Worm (Caenorhabditis elegans) whole organism, L1 larva: ENCODE results near the gene rhgf-2.

Experiments used
- C04F5.9 ChIP-seq: sonication (generic microtip); optimal IDR thresholded peaks from 2 replicates; lab custom pipeline; 2016; ENCODE audit warnings: missing genetic modification characterization, missing compliant biosample characterization
- C16A3.4 ChIP-seq: fragments of 150-350 bp; optimal IDR thresholded peaks from 2 replicates; lab custom pipeline; 2014; ENCODE audit warnings: missing biosample characterization, missing genetic modification characterization
- Y116A8C.19 ChIP-seq: sonication (generic microtip); optimal IDR thresholded peaks from 2 replicates; lab custom pipeline; 2016; ENCODE audit warnings: missing compliant biosample characterization, missing genetic modification characterization, borderline replicate concordance
- alr-1 ChIP-seq: fragments of 200-800 bp; sonication (Bioruptor generic); optimal IDR thresholded peaks from 2 replicates; lab custom pipeline; 2018; ENCODE audit warnings: borderline replicate concordance, mild to moderate bottlenecking, missing genetic modification characterization, missing compliant biosample characterization
- aly-2 ChIP-seq: fragments of 150-350 bp; optimal IDR thresholded peaks from 2 replicates; lab custom pipeline; 2014; ENCODE audit warnings: missing biosample characterization, missing genetic modification characterization
- ceh-63 ChIP-seq: fragments of 200-800 bp; sonication (Bioruptor generic); optimal IDR thresholded peaks from 2 replicates; lab custom pipeline; 2018; ENCODE audit warnings: mild to moderate bottlenecking, missing genetic modification characterization, missing compliant biosample characterization
- ces-1 ChIP-seq: fragments of 150-350 bp; optimal IDR thresholded peaks from 2 replicates; lab custom pipeline; 2014; ENCODE audit warnings: missing biosample characterization, missing genetic modification reagents, missing genetic modification characterization
- dpl-1 ChIP-seq, 3 experiments: fragments of 150-350 bp in 2 of 3; sonication (generic microtip) in 1 of 3; optimal IDR thresholded peaks; 2 replicates each; lab custom pipeline; 2014 to 2017; ENCODE audit warnings: missing biosample characterization in 3 of 3, missing genetic modification characterization in 3 of 3, missing genetic modification reagents in 3 of 3
- efl-1 ChIP-seq, 4 experiments: fragments of 150-350 bp; optimal IDR thresholded peaks in 3 of 4; peaks in 1 of 4; 1 replicate in 1 of 4; 2 replicates in 3 of 4; lab custom pipeline; 2014; ENCODE audit warnings: missing biosample characterization in 2 of 4, missing genetic modification characterization in 2 of 4, missing genetic modification reagents in 2 of 4
- efl-3 ChIP-seq: fragments of 200-800 bp; sonication (Bioruptor generic); optimal IDR thresholded peaks from 2 replicates; lab custom pipeline; 2018; ENCODE audit warnings: mild to moderate bottlenecking, missing genetic modification characterization, missing compliant biosample characterization
- egl-27 ChIP-seq, 2 experiments: fragments of 150-350 bp in 1 of 2; sonication (generic microtip); optimal IDR thresholded peaks; 3 replicates each; lab custom pipeline; 2017 to 2018; ENCODE audit warnings: missing biosample characterization in 2 of 2, missing genetic modification characterization in 2 of 2, missing genetic modification reagents in 2 of 2
- elt-2 ChIP-seq: sonication (generic microtip); optimal IDR thresholded peaks from 2 replicates; lab custom pipeline; 2016; ENCODE audit warnings: missing genetic modification characterization, mild to moderate bottlenecking, inconsistent platforms, missing compliant biosample characterization, missing genetic modification reagents
- fkh-10 ChIP-seq: sonication (generic microtip); optimal IDR thresholded peaks from 2 replicates; lab custom pipeline; 2017; ENCODE audit warnings: missing biosample characterization, missing genetic modification reagents, missing genetic modification characterization
- fkh-8 ChIP-seq: sonication (generic microtip); optimal IDR thresholded peaks from 2 replicates; lab custom pipeline; 2016; ENCODE audit warnings: mild to moderate bottlenecking, missing genetic modification characterization, missing compliant biosample characterization
- hlh-4 ChIP-seq: sonication (generic microtip); optimal IDR thresholded peaks from 2 replicates; lab custom pipeline; 2016; ENCODE audit warnings: mild to moderate bottlenecking, missing genetic modification characterization, missing compliant biosample characterization
- hpl-2 ChIP-seq: fragments of 150-350 bp; optimal IDR thresholded peaks from 2 replicates; lab custom pipeline; 2014; ENCODE audit warnings: missing biosample characterization, missing genetic modification reagents, missing genetic modification characterization
- irx-1 ChIP-seq: sonication (generic microtip); optimal IDR thresholded peaks from 2 replicates; lab custom pipeline; 2016; ENCODE audit warnings: missing genetic modification characterization, missing compliant biosample characterization
- isw-1 ChIP-seq: fragments of 200-800 bp; sonication (Bioruptor generic); IDR thresholded peaks from 2 replicates; pipeline ENCODE4 v1.3.6; 2022; ENCODE audit warnings: missing genetic modification characterization, missing compliant biosample characterization
- jun-1 ChIP-seq: fragments of 150-350 bp; optimal IDR thresholded peaks from 2 replicates; lab custom pipeline; 2014; ENCODE audit warnings: missing biosample characterization, missing genetic modification reagents, missing genetic modification characterization
- lin-14 ChIP-seq: fragments of 200-800 bp; sonication (Bioruptor generic); optimal IDR thresholded peaks from 2 replicates; lab custom pipeline; 2018; ENCODE audit warnings: mild to moderate bottlenecking, missing genetic modification characterization, moderate library complexity, missing compliant biosample characterization
- lsy-2 ChIP-seq, 2 experiments: fragments of 150-350 bp; optimal IDR thresholded peaks; 2 replicates each; lab custom pipeline; 2014; ENCODE audit warnings: missing biosample characterization in 2 of 2, missing genetic modification characterization in 2 of 2
- mdl-1 ChIP-seq, 2 experiments: fragments of 150-350 bp; optimal IDR thresholded peaks; 2 replicates each; lab custom pipeline; 2014 to 2017; ENCODE audit warnings: missing biosample characterization in 2 of 2, missing genetic modification characterization in 2 of 2, inconsistent platforms in 1 of 2
- mef-2 ChIP-seq: fragments of 150-350 bp; optimal IDR thresholded peaks from 2 replicates; lab custom pipeline; 2014; ENCODE audit warnings: missing biosample characterization, missing genetic modification characterization
- mep-1 ChIP-seq: fragments of 150-350 bp; optimal IDR thresholded peaks from 2 replicates; lab custom pipeline; 2014; ENCODE audit warnings: missing biosample characterization, missing genetic modification characterization
- nhr-11 ChIP-seq: fragments of 150-350 bp; optimal IDR thresholded peaks from 2 replicates; lab custom pipeline; 2014; ENCODE audit warnings: missing biosample characterization, missing genetic modification characterization
- nhr-12 ChIP-seq: sonication (generic microtip); optimal IDR thresholded peaks from 2 replicates; lab custom pipeline; 2017; ENCODE audit warnings: missing biosample characterization, missing genetic modification characterization
- nhr-19 ChIP-seq: fragments of 200-800 bp; sonication (Bioruptor generic); conservative IDR thresholded peaks from 2 replicates; pipeline ENCODE4 v1.3.6; 2022; ENCODE audit warnings: missing genetic modification characterization, missing compliant biosample characterization
- nhr-20 ChIP-seq: sonication (generic microtip); optimal IDR thresholded peaks from 2 replicates; lab custom pipeline; 2016; ENCODE audit warnings: mild to moderate bottlenecking, missing genetic modification characterization, missing compliant biosample characterization
- nhr-28 ChIP-seq: fragments of 150-350 bp; optimal IDR thresholded peaks from 2 replicates; lab custom pipeline; 2014; ENCODE audit warnings: missing biosample characterization, missing genetic modification characterization
- nhr-47 ChIP-seq: sonication (generic microtip); optimal IDR thresholded peaks from 2 replicates; lab custom pipeline; 2016; ENCODE audit warnings: mild to moderate bottlenecking, missing genetic modification characterization, moderate library complexity, missing compliant biosample characterization
- nhr-71 ChIP-seq: sonication (generic microtip); optimal IDR thresholded peaks from 2 replicates; lab custom pipeline; 2016; ENCODE audit warnings: mild to moderate bottlenecking, missing genetic modification characterization, moderate library complexity, missing compliant biosample characterization
- nhr-85 ChIP-seq: sonication (generic microtip); peaks from one replicate; lab custom pipeline; 2016; ENCODE audit warnings: missing genetic modification characterization, inconsistent platforms, missing compliant biosample characterization
- pqm-1 ChIP-seq: sonication (generic microtip); optimal IDR thresholded peaks from 3 replicates; lab custom pipeline; 2017; ENCODE audit warnings: missing biosample characterization, missing genetic modification characterization
- rnt-1 ChIP-seq: sonication (generic microtip); optimal IDR thresholded peaks from 2 replicates; lab custom pipeline; 2016; ENCODE audit warnings: mild to moderate bottlenecking, missing genetic modification characterization, moderate library complexity, missing compliant biosample characterization
- snpc-4 ChIP-seq: fragments of 150-350 bp; optimal IDR thresholded peaks from 2 replicates; lab custom pipeline; 2014; ENCODE audit warnings: missing biosample characterization, missing genetic modification characterization
- snu-23 ChIP-seq: sonication (generic microtip); optimal IDR thresholded peaks from 2 replicates; lab custom pipeline; 2016; ENCODE audit warnings: missing genetic modification characterization, missing compliant biosample characterization
- sox-4 ChIP-seq: sonication (generic microtip); optimal IDR thresholded peaks from 2 replicates; lab custom pipeline; 2016; ENCODE audit warnings: missing genetic modification characterization, missing compliant biosample characterization
- sptf-1 ChIP-seq: fragments of 150-350 bp; optimal IDR thresholded peaks from 2 replicates; lab custom pipeline; 2014; ENCODE audit warnings: missing biosample characterization, missing genetic modification characterization
- swsn-7 ChIP-seq: sonication (generic microtip); optimal IDR thresholded peaks from 2 replicates; lab custom pipeline; 2016; ENCODE audit warnings: missing genetic modification characterization, missing compliant biosample characterization
- tbx-2 ChIP-seq: sonication (generic microtip); optimal IDR thresholded peaks from 2 replicates; lab custom pipeline; 2016; ENCODE audit warnings: missing genetic modification characterization, missing compliant biosample characterization
- unc-30 ChIP-seq: sonication (generic microtip); optimal IDR thresholded peaks from 2 replicates; lab custom pipeline; 2017; ENCODE audit warnings: missing biosample characterization, missing genetic modification characterization
- unc-86 ChIP-seq: sonication (generic microtip); optimal IDR thresholded peaks from 2 replicates; lab custom pipeline; 2016; ENCODE audit warnings: missing genetic modification characterization, missing compliant biosample characterization
- unc-98 ChIP-seq: fragments of 200-800 bp; sonication (Bioruptor generic); IDR thresholded peaks from 2 replicates; pipeline ENCODE4 v1.3.6; 2022; ENCODE audit warnings: missing genetic modification characterization, missing compliant biosample characterization
- zag-1 ChIP-seq: fragments of 150-350 bp; optimal IDR thresholded peaks from 2 replicates; lab custom pipeline; 2014; ENCODE audit warnings: missing biosample characterization, missing genetic modification characterization
- ztf-4 ChIP-seq: fragments of 150-350 bp; optimal IDR thresholded peaks from 2 replicates; lab custom pipeline; 2014; ENCODE audit warnings: missing biosample characterization, missing genetic modification characterization

Gene rhgf-2

DNA sequence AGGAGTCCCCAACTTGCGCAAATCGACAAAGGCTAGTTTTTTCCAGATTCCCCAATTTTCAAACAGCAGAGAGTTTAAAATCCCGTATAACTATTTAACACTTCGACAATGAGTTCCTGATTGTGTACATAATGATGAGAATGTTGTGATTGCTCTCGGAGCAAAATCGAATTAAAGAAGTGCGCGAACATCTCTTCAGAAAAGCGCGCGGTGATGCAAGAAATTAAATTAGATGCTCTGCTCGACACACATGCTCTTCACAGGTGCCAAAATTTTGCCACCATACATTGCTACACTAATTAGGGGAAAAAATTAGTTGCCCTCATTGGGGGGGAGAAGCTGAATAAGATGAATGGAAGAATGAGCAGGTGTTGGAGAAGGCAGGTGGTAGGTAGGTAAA lies 28.9 kb downstream of the rhgf-2 start:
- TF ChIP-seq nhr-47 (tag; lab: Kevin White, UChicago): no peak
- no peak for TF ChIP-seq nhr-20 (tag; lab: Kevin White, UChicago)
- no peak for TF ChIP-seq nhr-12 (tag; lab: Kevin White, UChicago)

DNA sequence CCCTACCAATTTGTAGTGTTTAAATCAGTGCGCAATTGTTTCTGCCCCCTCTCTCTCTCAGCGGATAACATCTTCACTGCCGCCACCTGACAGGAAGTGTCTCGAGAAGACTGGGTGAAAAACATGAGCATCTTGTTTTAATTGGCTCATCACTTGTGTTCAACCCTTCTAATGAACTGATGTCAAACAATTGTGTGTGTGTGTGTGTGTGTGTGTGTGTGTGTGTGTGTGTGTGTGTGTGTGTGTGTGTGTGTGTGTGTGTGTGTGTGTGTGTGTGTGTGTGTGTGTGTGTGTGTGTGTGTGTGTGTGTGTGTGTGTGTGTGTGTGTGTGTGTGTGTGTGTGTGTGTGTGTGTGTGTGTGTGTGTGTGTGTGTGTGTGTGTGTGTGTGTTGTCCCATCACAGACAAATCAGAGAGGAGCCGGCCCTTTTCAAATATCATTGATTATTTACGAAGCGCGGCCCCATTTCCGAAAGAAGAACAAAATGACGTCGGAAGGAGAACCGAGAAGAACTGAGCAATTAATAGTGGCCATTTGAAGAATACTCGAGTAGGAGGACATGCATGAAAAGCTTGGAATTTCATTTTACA lies 29.6 kb downstream of the rhgf-2 start:
- TF ChIP-seq unc-86 (tag; lab: Kevin White, UChicago): peak; percentile 29
- TF ChIP-seq lin-14 (GFP tag; lab: Kevin White, UChicago): peak; percentile 28

ce11 chrII:4133332-4133731 lies 32.7 kb downstream of the rhgf-2 start:
- TF ChIP-seq lin-14 (GFP tag; lab: Kevin White, UChicago) (peak; percentile 74), jun-1 (tag; lab: Kevin White, UChicago) (no peak), swsn-7 (no peak), fkh-10 (GFP tag; lab: Kevin White, UChicago) (peak; percentile 98), nhr-71 (tag; lab: Kevin White, UChicago) (peak; percentile 9), irx-1 (tag; lab: Kevin White, UChicago) (peak; percentile 31), nhr-47 (tag; lab: Kevin White, UChicago) (peak; percentile 4)
- TF ChIP-seq, all 84 proteins: peak for 5

DNA sequence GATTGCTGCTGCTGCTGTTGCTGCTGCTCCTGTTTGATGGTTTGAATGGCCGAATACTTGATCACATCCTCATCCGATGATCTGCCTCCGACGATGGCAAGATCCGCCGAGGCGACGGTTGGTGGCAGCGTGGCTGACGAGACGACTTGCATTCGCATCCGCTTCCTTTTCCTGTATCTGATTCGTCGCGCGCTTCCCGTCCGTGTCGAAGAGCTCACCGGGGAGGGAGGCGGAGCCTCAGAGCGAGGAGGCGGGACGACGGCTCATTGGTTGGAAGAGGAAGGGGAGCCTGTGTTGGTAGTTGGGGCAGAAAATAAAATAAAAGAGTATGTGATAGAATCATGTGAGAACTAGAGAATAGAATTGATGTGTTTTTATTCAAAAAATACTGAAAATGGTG lies 34.1 kb downstream of the rhgf-2 start:
- TF ChIP-seq nhr-28: no peak
- TF ChIP-seq sptf-1 (tag; lab: Kevin White, UChicago): no peak
- no peak for TF ChIP-seq sox-4 (tag; lab: Kevin White, UChicago)
- TF ChIP-seq nhr-12 (tag; lab: Kevin White, UChicago): no peak
- TF ChIP-seq zag-1 (tag; lab: Kevin White, UChicago): no peak
- no peak for TF ChIP-seq nhr-85 (tag; lab: Kevin White, UChicago)
- TF ChIP-seq mep-1 (tag; lab: Kevin White, UChicago): no peak
- no peak for TF ChIP-seq snpc-4 (tag; lab: Kevin White, UChicago)
- no peak for TF ChIP-seq efl-1 (optimal IDR thresholded peaks at IDR 0.05; lab: Kevin White, UChicago)
- TF ChIP-seq efl-1 (GFP tag; optimal IDR thresholded peaks at IDR 0.05 in 1 of 2; lab: Kevin White, UChicago): no peak
- TF ChIP-seq nhr-11 (tag; lab: Kevin White, UChicago): no peak
- TF ChIP-seq ces-1 (GFP tag; lab: Kevin White, UChicago): no peak
- TF ChIP-seq rnt-1 (tag; lab: Kevin White, UChicago): no peak
- TF ChIP-seq fkh-10 (GFP tag; lab: Kevin White, UChicago): peak; percentile 32
- TF ChIP-seq fkh-8: peak; percentile 47
- no peak for TF ChIP-seq lsy-2 (tag; optimal IDR thresholded peaks at IDR 0.05; lab: Kevin White, UChicago)
- no peak for TF ChIP-seq elt-2 (tag; lab: Kevin White, UChicago)
- no peak for TF ChIP-seq isw-1 (GFP tag; lab: Robert Waterston, UW)
- no peak for TF ChIP-seq hlh-4 (tag; lab: Kevin White, UChicago)
- TF ChIP-seq nhr-71 (tag; lab: Kevin White, UChicago): no peak
- no peak for TF ChIP-seq alr-1
- TF ChIP-seq nhr-19 (GFP tag; lab: Robert Waterston, UW): no peak
- no peak for TF ChIP-seq Y116A8C.19
- TF ChIP-seq unc-86 (tag; lab: Kevin White, UChicago): peak; percentile 60
- peak; percentile 16 for TF ChIP-seq nhr-47 (tag; lab: Kevin White, UChicago)
- TF ChIP-seq unc-30 (tag; lab: Kevin White, UChicago): no peak
- no peak for TF ChIP-seq egl-27 (tag; optimal IDR thresholded peaks at IDR 0.05; lab: Kevin White, UChicago)
- no peak for TF ChIP-seq ztf-4 (tag; lab: Kevin White, UChicago)
- TF ChIP-seq C16A3.4 (tag; lab: Kevin White, UChicago): no peak
- no peak for TF ChIP-seq mdl-1 (tag; optimal IDR thresholded peaks at IDR 0.05; lab: Kevin White, UChicago)
- TF ChIP-seq efl-3 (GFP tag; lab: Kevin White, UChicago): no peak
- TF ChIP-seq unc-98: no peak
- peak; percentile 72 for TF ChIP-seq lin-14 (GFP tag; lab: Kevin White, UChicago)
- no peak for TF ChIP-seq nhr-20 (tag; lab: Kevin White, UChicago)
- no peak for TF ChIP-seq aly-2
- TF ChIP-seq ceh-63 (GFP tag; lab: Kevin White, UChicago): no peak
- no peak for TF ChIP-seq dpl-1 (GFP tag; optimal IDR thresholded peaks at IDR 0.05; lab: Kevin White, UChicago)
- TF ChIP-seq mef-2 (tag; lab: Kevin White, UChicago): no peak
- TF ChIP-seq hpl-2 (GFP tag; lab: Kevin White, UChicago): no peak
- no peak for TF ChIP-seq irx-1 (tag; lab: Kevin White, UChicago)
- TF ChIP-seq snu-23 (GFP tag; lab: Kevin White, UChicago): no peak
- TF ChIP-seq C04F5.9: no peak
- TF ChIP-seq pqm-1: no peak
- peak; percentile 6 for TF ChIP-seq tbx-2 (tag; lab: Kevin White, UChicago)
